Fruit fly (Drosophila melanogaster): ENCODE results near the gene Med.

The Med gene

dm6 chr3R:31592256-31592879, 18.5 kb upstream of the Med start, which contains the start of gene CG1774 (continued):
- TF ChIP-seq p53 (GFP tag; optimal IDR thresholded peaks at IDR 0.05) (peak; percentile 52), CG17186 (GFP tag; optimal IDR thresholded peaks at IDR 0.05) (no peak), Dip2 (GFP tag; IDR thresholded peaks at IDR 0.05) (no peak), HLH54F (GFP tag; optimal IDR thresholded peaks at IDR 0.05) (peak; percentile 85), mirr (GFP tag; optimal IDR thresholded peaks at IDR 0.05) (peak; percentile 39), CG17612 (GFP tag; IDR thresholded peaks at IDR 0.05) (peak; percentile 53; the same call in 1 of the 2 replicates), CoRest (tag; optimal IDR thresholded peaks at IDR 0.05) (peak; percentile 79), nom (GFP tag; optimal IDR thresholded peaks at IDR 0.05) (no peak), jigr1 (GFP tag; IDR thresholded peaks at IDR 0.05) (0 out of 3 replicates have a peak, but pooled peaks have one; percentile 24), CG10321 (GFP tag; IDR thresholded peaks at IDR 0.05) (0 out of 2 replicates have a peak, but pooled peaks have one; percentile 32), Nf-YB (GFP tag; optimal IDR thresholded peaks at IDR 0.05) (peak; percentile 31), NFAT (GFP tag; IDR thresholded peaks at IDR 0.05) (peak; percentile 74), Bteb2 (GFP tag; optimal IDR thresholded peaks at IDR 0.05) (peak; percentile 84), Fer1 (GFP tag; optimal IDR thresholded peaks at IDR 0.05) (peak; percentile 88), CG42726 (GFP tag; IDR thresholded peaks at IDR 0.05; ENCODE audit: partially characterized antibody) (no peak), zfh2 (GFP tag; optimal IDR thresholded peaks at IDR 0.05) (peak; percentile 89), GATAe (GFP tag; conservative IDR thresholded peaks at IDR 0.05) (peak; percentile 51; the same call in 1 of the 2 replicates), CG11504 (tag; optimal IDR thresholded peaks at IDR 0.05) (peak; percentile 81), CG9817 (tag; optimal IDR thresholded peaks at IDR 0.05) (peak; percentile 70), Oaz (GFP tag; IDR thresholded peaks at IDR 0.05) (peak; percentile 27; the same call in 1 of the 2 replicates), gro (GFP tag; optimal IDR thresholded peaks at IDR 0.05) (peak; percentile 92), jumu (GFP tag; optimal IDR thresholded peaks at IDR 0.05) (peak; percentile 80), Adf1 (GFP tag; IDR thresholded peaks at IDR 0.05) (peak; percentile 47; the same call in 1 of the 2 replicates), Lpt (GFP tag; optimal IDR thresholded peaks at IDR 0.05) (no peak), prd (optimal IDR thresholded peaks at IDR 0.05) (no peak), prd (GFP tag; IDR thresholded peaks at IDR 0.05) (peak; percentile 78), eve (GFP tag; optimal IDR thresholded peaks at IDR 0.05) (no peak), Mrtf (GFP tag; IDR thresholded peaks at IDR 0.05) (peak; percentile 41; the same call in 1 of the 3 replicates), ash1 (GFP tag; optimal IDR thresholded peaks at IDR 0.05) (no peak), stwl (tag; optimal IDR thresholded peaks at IDR 0.05) (no peak), B-H2 (GFP tag; optimal IDR thresholded peaks at IDR 0.05) (peak; percentile 62), ssp (GFP tag; IDR thresholded peaks at IDR 0.05) (peak; percentile 38; the same call in 1 of the 2 replicates), HLH3B (GFP tag; IDR thresholded peaks at IDR 0.05) (peak; percentile 72), CG32532 (GFP tag; IDR thresholded peaks at IDR 0.05) (peak; percentile 90), fru (optimal IDR thresholded peaks at IDR 0.05) (no peak), gfzf (GFP tag; optimal IDR thresholded peaks at IDR 0.05) (no peak), dmrt11E (tag; optimal IDR thresholded peaks at IDR 0.05) (peak; percentile 43), Hr51 (GFP tag; optimal IDR thresholded peaks at IDR 0.05) (peak; percentile 16 to 73), CG1792 (GFP tag; optimal IDR thresholded peaks at IDR 0.05) (peak; percentile 75), Elba2 (GFP tag; optimal IDR thresholded peaks at IDR 0.05) (no peak), CG13296 (GFP tag; optimal IDR thresholded peaks at IDR 0.05) (peak; percentile 77), ems (GFP tag; optimal IDR thresholded peaks at IDR 0.05) (peak; percentile 65), lab (GFP tag; optimal IDR thresholded peaks at IDR 0.05) (peak; percentile 94), CG7928 (GFP tag; optimal IDR thresholded peaks at IDR 0.05) (peak; percentile 35), CG2120 (GFP tag; optimal IDR thresholded peaks at IDR 0.05) (peak; percentile 96), cad (GFP tag; optimal IDR thresholded peaks at IDR 0.05) (no peak), ab (GFP tag; optimal IDR thresholded peaks at IDR 0.05) (peak; percentile 21), Nf-YC (tag; optimal IDR thresholded peaks at IDR 0.05) (peak; percentile 37), zen (tag; optimal IDR thresholded peaks at IDR 0.05) (peak; percentile 53), CG2875 (GFP tag; optimal IDR thresholded peaks at IDR 0.05) (peak; percentile 36)
